Worm (Caenorhabditis elegans) whole organism, L2 larva: ENCODE data around the gene ugt-36.

Source experiments
- ama-1 ChIP-seq: fragments of 150-350 bp; optimal IDR thresholded peaks from 2 replicates; lab custom pipeline; 2018; ENCODE audit warnings: inconsistent platforms
- lsy-2 ChIP-seq, 2 experiments: fragments of 150-350 bp in 1 of 2; sonication (generic microtip) in 1 of 2; optimal IDR thresholded peaks; 2 replicates each; lab custom pipeline; 2014 to 2017; ENCODE audit warnings: missing biosample characterization in 2 of 2, missing genetic modification characterization in 2 of 2
- nhr-10 ChIP-seq: sonication (generic microtip); optimal IDR thresholded peaks from 2 replicates; lab custom pipeline; 2017; ENCODE audit warnings: missing biosample characterization, missing genetic modification characterization
- unc-39 ChIP-seq: fragments of 150-350 bp; optimal IDR thresholded peaks from 2 replicates; lab custom pipeline; 2014; ENCODE audit warnings: missing biosample characterization, missing genetic modification characterization
- zag-1 ChIP-seq: fragments of 150-350 bp; optimal IDR thresholded peaks from 2 replicates; lab custom pipeline; 2014; ENCODE audit warnings: missing biosample characterization, missing genetic modification characterization

DNA sequence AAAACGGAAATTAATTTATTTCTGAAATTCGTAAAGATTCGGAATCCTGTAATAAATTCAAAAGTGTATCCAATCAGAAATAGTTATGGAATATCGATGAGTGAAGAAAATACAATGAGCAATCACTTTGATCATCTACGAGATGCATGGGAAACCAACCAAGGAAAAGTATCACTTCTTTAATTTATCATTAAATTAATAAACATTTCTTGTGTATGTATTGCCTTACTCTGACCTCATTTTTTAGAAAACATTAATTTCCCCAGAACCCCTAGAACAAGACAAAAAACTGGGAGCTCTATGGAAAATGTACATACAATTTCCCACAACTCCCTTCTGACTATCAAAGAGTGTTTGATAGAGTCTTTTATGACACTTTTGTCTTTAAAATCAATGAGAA is 32.8 kb upstream of the ugt-36 start, which contains the start of gene F10D2.16:
- TF ChIP-seq ama-1 (lab: Kevin White, UChicago), result no peak
- TF ChIP-seq zag-1 (tag; lab: Kevin White, UChicago), result no peak
- TF ChIP-seq lsy-2 (tag; optimal IDR thresholded peaks at IDR 0.05; lab: Kevin White, UChicago), result no peak
- TF ChIP-seq unc-39, result no peak
- no peak for TF ChIP-seq nhr-10 (tag; lab: Kevin White, UChicago)
